Worm (Caenorhabditis elegans): ENCODE data around the gene pals-19.
A peak's percentile ranks its signal among the peaks of the same experiment; 100 is the strongest.

pals-19 gene

ce11 chrIII:1419146-1419636 lies 17.5 kb downstream of the pals-19 start, which contains the start of gene Y82E9BR.3:
TSS of gene Y82E9BR.3 (plus strand) at chrIII:1419196.
- TF ChIP-seq ceh-83 (GFP tag; optimal IDR thresholded peaks at IDR 0.05) (no peak), elt-3 (tag; optimal IDR thresholded peaks at IDR 0.05) (no peak), ztf-11 (tag; optimal IDR thresholded peaks at IDR 0.05) (no peak), nhr-76 (tag; optimal IDR thresholded peaks at IDR 0.05) (no peak), elt-1 (tag; optimal IDR thresholded peaks at IDR 0.05; ENCODE audit: borderline replicate concordance, insufficient read depth) (no peak), blmp-1 (tag; optimal IDR thresholded peaks at IDR 0.05) (no peak)

ce11 chrIII:1419700-1420356 lies 18.1 kb downstream of the pals-19 start:
- TF ChIP-seq lin-13 (tag; optimal IDR thresholded peaks at IDR 0.05) (no peak), lsy-2 (tag; optimal IDR thresholded peaks at IDR 0.05) (peak; percentile 12), nhr-28 (tag; optimal IDR thresholded peaks at IDR 0.05) (no peak), snpc-4 (tag; optimal IDR thresholded peaks at IDR 0.05) (no peak)

ce11 chrIII:1421436-1421835 lies 19.7 kb downstream of the pals-19 start:
- TF ChIP-seq blmp-1 (tag; optimal IDR thresholded peaks at IDR 0.05) (no peak), ces-1 (GFP tag; optimal IDR thresholded peaks at IDR 0.05) (no peak), ceh-43 (GFP tag; optimal IDR thresholded peaks at IDR 0.05) (no peak)

- TF ChIP-seq unc-120 (tag; optimal IDR thresholded peaks at IDR 0.05; ENCODE audit: poor library complexity, severe bottlenecking) (peak; percentile 20), ztf-11 (tag; optimal IDR thresholded peaks at IDR 0.05) (no peak), elt-3 (tag; optimal IDR thresholded peaks at IDR 0.05) (no peak), ceh-43 (GFP tag; optimal IDR thresholded peaks at IDR 0.05) (peak; percentile 14), bed-3 (GFP tag; optimal IDR thresholded peaks at IDR 0.05) (peak; percentile 51), cnd-1 (tag; optimal IDR thresholded peaks at IDR 0.05) (peak; percentile 36), ces-1 (GFP tag; optimal IDR thresholded peaks at IDR 0.05) (peak; percentile 7), lin-13 (tag; optimal IDR thresholded peaks at IDR 0.05) (peak; percentile 32), mls-2 (tag; optimal IDR thresholded peaks at IDR 0.05) (peak; percentile 80), drap-1 (GFP tag; optimal IDR thresholded peaks at IDR 0.05) (peak; percentile 74), zip-8 (tag; optimal IDR thresholded peaks at IDR 0.05) (no peak), sptf-1 (tag; optimal IDR thresholded peaks at IDR 0.05) (peak; percentile 85), mab-5 (tag; optimal IDR thresholded peaks at IDR 0.05) (no peak), tbx-8 (GFP tag; optimal IDR thresholded peaks at IDR 0.05) (peak; percentile 20), flh-1 (GFP tag; optimal IDR thresholded peaks at IDR 0.05) (peak; percentile 30), ceh-83 (GFP tag; optimal IDR thresholded peaks at IDR 0.05) (peak; percentile 62), sem-2 (GFP tag; optimal IDR thresholded peaks at IDR 0.05) (peak; percentile 46), ham-2 (GFP tag; optimal IDR thresholded peaks at IDR 0.05) (peak; percentile 29), M03D4.4 (tag; optimal IDR thresholded peaks at IDR 0.05) (peak; percentile 23), mep-1 (tag; optimal IDR thresholded peaks at IDR 0.05) (no peak), lsy-2 (tag; optimal IDR thresholded peaks at IDR 0.05) (peak; percentile 63)
Measured at ce11 chrIII:1424305-1424704, 22.6 kb downstream of the pals-19 start.

ce11 chrIII:1427126-1427525 lies 25.4 kb downstream of the pals-19 start, which contains the start of gene lelo-2:
TSS of gene lelo-2 (minus strand) at chrIII:1427226.
- no peak for TF ChIP-seq mep-1 (tag; optimal IDR thresholded peaks at IDR 0.05)
- no peak for TF ChIP-seq ztf-11 (tag; optimal IDR thresholded peaks at IDR 0.05)
- no peak for TF ChIP-seq sptf-1 (tag; optimal IDR thresholded peaks at IDR 0.05)
- TF ChIP-seq lin-32 (GFP tag; optimal IDR thresholded peaks at IDR 0.05) = no peak
- no peak for TF ChIP-seq unc-39 (tag; optimal IDR thresholded peaks at IDR 0.05)
- TF ChIP-seq lsy-2 (tag; optimal IDR thresholded peaks at IDR 0.05) = no peak

ce11 chrIII:1428448-1428847 lies 26.7 kb downstream of the pals-19 start:
- TF ChIP-seq lin-13 (tag; optimal IDR thresholded peaks at IDR 0.05) = no peak
